Worm (Caenorhabditis elegans) whole organism, L4/young adult: Measurements from ENCODE around the gene T18D3.9.

ENCODE experiments used
- W03F9.2 ChIP-seq: fragments of 150-350 bp; optimal IDR thresholded peaks from 2 replicates; lab custom pipeline; 2014; ENCODE audit warnings: missing biosample characterization, missing genetic modification characterization
- dao-5 ChIP-seq: sonication (generic microtip); optimal IDR thresholded peaks from 2 replicates; lab custom pipeline; 2016; ENCODE audit warnings: missing genotype, missing genetic modification characterization, moderate library complexity, missing compliant biosample characterization
- him-1 ChIP-seq: sonication (generic microtip); optimal IDR thresholded peaks from 2 replicates; lab custom pipeline; 2016; ENCODE audit warnings: missing genotype, missing genetic modification reagents, missing genetic modification characterization, missing compliant biosample characterization

T18D3.9 gene

DNA sequence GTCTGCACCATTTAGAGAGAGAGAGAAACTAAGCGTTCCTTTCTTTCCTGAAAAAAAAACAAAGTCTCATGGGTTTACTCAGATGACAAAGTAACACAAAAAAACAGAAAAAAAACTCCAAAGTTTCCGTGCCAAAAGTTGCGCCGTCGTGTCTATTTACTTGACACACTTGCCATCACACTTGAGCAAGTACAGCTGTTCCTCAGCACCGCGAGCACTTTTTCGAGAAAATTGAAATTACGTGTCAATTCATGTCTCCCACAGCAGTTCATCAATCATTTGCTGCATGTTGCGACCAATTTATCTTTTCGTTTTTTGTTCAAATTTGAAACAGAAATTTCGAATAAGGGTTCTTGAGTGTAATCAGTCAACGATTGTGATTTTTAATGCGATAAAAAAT is 17.8 kb downstream of the T18D3.9 start:
- TF ChIP-seq W03F9.2, result no peak
- no peak for TF ChIP-seq dao-5 (tag; lab: Kevin White, UChicago)
- TF ChIP-seq him-1 (tag; lab: Kevin White, UChicago), result no peak

DNA sequence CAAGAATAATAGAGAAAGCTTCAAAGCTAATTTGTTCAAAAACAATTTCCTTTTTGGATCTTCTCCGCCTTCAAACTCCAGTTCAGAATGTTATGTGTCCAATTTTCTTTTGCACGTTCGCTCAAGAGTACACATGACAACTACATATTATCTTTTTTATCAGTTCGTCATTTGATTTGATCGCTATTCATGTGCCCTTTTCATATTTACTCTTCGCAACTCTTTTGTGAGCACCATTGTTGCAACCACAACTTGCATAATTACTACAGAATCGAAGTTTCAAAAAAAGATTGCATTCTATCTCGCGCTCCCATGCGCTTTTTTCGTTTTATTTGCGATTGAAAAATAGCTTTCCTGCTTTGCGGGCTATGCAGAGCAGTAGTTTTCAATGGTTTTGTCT is 19.0 kb downstream of the T18D3.9 start:
- no peak for TF ChIP-seq W03F9.2
- no peak for TF ChIP-seq dao-5 (tag; lab: Kevin White, UChicago)
- no peak for TF ChIP-seq him-1 (tag; lab: Kevin White, UChicago)

DNA sequence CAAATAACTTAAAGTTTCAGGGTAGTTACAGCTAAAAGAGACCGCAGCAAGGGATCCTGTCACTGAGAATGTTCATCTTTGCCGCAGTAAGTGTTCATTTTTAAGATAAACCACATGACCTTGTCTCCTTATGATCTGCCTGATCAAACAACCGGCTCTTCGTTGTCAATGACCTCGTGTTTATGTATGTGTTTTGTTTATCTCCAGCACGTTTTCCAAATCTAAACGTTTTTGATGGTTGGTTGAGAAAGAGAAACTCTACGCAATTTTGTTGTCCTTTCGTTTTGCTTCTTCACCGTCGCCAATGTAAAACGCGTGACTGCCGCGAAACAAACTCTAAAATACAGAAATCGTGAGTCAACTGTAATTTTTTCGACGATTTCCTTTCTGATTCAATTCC is 20.2 kb downstream of the T18D3.9 start, which contains the start of gene tsct-1:
TSS of gene tsct-1 (plus strand) at position 12 of the 400 bp plus-strand sequence.
- TF ChIP-seq dao-5 (tag; lab: Kevin White, UChicago) (no peak), him-1 (tag; lab: Kevin White, UChicago) (no peak)

DNA sequence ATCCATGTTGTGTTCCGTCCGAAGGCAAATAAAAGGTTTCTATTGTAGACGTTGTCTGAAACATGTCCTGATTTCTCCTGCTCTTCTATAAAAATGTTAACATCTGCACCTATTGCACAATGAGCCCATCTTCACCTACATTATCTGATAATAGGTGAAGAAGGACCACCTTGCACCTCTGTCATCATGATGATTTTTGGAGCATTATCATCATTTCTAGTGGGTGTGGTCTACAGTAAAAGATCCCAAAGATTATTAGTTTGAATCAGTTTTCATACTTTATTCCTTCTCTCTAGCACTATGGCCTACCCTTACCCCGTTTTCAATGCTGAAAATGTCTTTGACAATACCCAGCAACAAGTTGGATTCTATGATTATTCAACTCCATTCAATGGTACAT is 23.9 kb downstream of the T18D3.9 start, which contains the start of gene med-1:
TSS of gene med-1 (plus strand) at position 301 of the 400 bp plus-strand sequence.
- TF ChIP-seq dao-5 (tag; lab: Kevin White, UChicago) (no peak), W03F9.2 (no peak), him-1 (tag; lab: Kevin White, UChicago) (no peak)

DNA sequence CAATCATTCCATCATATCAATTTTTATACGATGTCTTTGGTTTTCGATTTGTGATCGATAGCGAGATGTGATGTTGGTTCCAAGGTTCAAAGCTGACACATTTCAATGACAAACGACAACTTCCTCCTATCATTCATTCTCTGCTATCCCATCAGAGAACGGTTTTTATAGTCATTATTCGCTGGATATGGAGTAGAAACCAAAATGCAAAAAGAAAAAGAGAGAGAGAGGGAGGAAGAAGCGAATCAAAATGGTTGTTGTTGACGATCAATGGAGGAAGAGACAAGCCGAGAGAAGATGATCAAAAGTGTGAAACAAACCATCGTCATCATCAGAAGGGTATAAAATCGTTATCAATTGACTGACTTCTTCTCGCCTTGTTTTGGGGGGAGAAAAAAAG is 28.8 kb downstream of the T18D3.9 start, which contains the start of gene T24D3.2:
TSS of gene T24D3.2 (plus strand) at position 304 of the 400 bp plus-strand sequence.
- TF ChIP-seq W03F9.2 (no peak), him-1 (tag; lab: Kevin White, UChicago) (no peak), dao-5 (tag; lab: Kevin White, UChicago) (no peak)

DNA sequence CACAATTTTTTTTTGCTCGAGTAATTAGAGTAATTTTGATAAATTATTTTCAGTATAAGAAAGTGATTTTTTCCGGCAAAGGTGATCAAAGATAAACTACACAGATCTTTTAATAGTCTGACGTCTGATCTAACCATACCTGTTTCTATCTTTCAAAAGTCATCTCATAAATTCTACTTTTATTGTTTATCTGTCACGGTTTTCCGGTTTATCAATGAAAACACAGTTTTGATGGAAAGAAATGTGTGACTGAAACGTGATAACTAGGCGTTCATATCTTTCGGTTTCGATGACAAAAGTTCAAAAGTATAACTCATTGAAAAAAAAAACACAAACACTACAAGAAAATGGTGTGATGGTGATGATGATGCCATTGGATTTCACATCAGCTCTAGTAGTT is 31.7 kb downstream of the T18D3.9 start:
- no peak for TF ChIP-seq W03F9.2
- no peak for TF ChIP-seq dao-5 (tag; lab: Kevin White, UChicago)
- no peak for TF ChIP-seq him-1 (tag; lab: Kevin White, UChicago)

DNA sequence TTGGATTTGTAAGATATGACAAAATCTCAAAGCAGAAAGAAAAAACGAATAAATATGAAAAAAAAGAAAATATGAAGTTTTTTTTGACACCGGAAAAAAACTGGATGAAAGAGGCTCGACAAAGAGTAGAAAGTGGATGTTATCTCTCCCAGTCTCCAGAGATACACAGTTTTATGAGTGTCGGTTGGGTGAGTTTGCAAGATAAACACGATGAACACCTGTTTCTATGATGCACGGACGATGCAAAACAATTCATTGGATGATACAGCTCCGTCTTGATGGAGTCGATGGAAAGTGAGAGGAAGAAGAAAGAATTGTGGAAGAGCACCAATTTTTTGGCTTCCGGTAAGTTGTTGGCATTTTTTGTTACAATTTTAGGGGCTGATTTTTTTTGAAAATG is 38.4 kb downstream of the T18D3.9 start:
- no peak for TF ChIP-seq dao-5 (tag; lab: Kevin White, UChicago)
- TF ChIP-seq him-1 (tag; lab: Kevin White, UChicago), result no peak
- no peak for TF ChIP-seq W03F9.2

DNA sequence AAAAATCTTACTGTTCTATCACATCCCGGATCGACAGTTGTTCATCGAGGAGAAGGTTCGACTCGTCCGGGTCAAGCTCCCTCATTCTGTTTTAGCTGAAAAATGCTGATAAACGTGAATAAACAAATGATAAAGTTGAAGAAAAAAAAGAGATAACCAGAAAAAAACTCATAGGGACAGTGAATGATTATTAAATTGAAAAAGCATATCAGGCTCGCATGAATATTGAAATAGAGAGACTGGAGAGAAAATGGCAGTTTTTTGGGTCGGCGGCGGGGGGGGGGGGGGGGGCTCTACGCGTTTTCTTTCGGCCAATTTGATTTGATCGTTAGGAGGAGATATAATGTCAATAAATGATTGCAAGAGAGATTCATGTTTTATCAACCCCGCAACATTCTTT is 40.3 kb downstream of the T18D3.9 start, which contains the start of gene lin-2:
TSS of gene lin-2 (minus strand) at position 101 of the 400 bp plus-strand sequence.
- no peak for TF ChIP-seq dao-5 (tag; lab: Kevin White, UChicago)
- no peak for TF ChIP-seq W03F9.2
- TF ChIP-seq him-1 (tag; lab: Kevin White, UChicago), result no peak

DNA sequence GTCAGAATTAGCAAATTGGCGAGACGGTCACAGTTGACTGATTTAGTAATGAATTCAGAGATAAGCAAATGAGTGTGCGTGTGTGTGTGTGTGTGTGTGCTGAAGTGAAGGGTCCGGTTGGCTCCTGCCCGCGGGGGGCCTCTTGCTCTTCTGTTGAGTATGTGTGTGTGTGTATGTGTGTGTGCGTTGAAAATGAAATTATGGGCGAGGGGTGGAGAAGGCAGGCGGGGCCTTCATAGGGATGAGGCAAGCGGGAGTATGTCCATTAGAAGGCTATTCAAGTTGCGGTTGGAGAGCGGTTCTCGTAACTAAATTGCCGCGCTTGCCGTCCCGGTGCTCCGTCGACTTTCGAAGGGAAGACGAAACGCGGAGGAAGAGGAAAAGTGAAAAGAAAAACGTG is 47.0 kb downstream of the T18D3.9 start:
- TF ChIP-seq him-1 (tag; lab: Kevin White, UChicago) (no peak), W03F9.2 (no peak), dao-5 (tag; lab: Kevin White, UChicago) (no peak)

DNA sequence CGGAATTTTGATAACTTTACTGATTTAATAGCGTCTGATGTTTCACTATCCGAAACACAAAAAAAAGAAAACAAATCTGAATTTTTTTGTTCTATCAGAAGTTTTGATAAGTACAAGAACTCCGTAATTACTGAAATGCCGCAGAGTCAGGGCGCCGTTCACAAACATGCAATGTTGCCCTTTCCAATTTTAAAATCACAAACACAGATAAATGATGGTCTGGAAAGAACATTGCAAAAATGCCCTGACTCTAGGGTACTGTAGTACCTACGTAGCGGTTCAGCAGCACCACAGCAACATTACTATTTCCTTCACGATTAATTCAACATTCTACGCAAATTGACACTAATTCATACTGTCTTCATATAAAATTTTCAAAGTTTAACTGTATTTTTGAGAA is 47.7 kb downstream of the T18D3.9 start:
- TF ChIP-seq W03F9.2, result no peak
- TF ChIP-seq him-1 (tag; lab: Kevin White, UChicago), result no peak
- no peak for TF ChIP-seq dao-5 (tag; lab: Kevin White, UChicago)

DNA sequence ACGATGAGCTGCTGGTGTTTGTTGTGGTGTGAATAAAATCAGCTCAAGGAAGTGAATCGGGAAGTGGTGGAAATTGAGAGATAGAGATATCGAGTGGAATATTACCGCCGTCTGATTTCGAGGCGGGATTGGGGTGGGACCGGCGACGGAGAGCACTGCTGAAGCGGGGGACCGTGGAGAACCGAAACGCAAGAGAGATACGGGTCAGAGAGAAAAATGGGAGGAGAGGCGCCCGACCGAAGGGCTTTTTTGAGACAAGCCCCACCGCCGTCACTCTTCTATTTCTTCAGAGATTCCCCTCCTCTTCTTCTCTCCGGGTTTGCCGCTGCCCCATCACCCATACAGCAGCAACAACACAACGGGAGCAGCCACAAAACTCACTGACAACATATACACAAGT is 48.2 kb downstream of the T18D3.9 start:
- TF ChIP-seq W03F9.2, result no peak
- TF ChIP-seq dao-5 (tag; lab: Kevin White, UChicago), result no peak
- TF ChIP-seq him-1 (tag; lab: Kevin White, UChicago), result no peak

DNA sequence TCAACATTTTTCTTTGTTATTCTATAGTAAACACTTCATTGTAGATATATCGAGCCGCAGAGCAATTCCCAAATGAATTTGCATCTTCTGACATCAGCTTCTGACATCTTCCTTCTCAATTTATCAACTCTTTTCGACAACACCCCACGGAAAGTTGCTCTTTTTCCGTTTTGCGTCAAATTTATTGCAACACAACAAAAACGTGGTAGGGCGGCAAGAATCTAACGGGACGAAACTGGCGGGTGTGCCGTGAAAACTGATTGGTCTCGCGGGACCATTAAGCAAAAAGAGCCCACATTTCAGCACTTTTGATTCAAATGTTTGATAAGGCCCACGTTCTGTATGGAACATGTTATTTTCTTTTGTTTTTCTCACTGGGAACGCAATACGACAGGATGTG is 49.5 kb downstream of the T18D3.9 start:
- TF ChIP-seq W03F9.2, result no peak
- TF ChIP-seq dao-5 (tag; lab: Kevin White, UChicago), result no peak
- no peak for TF ChIP-seq him-1 (tag; lab: Kevin White, UChicago)
